Worm (Caenorhabditis elegans) whole organism, early embryonic: Measurements from ENCODE around the gene ZK616.3.
A peak's percentile ranks its signal among the peaks of the same experiment; 100 is the strongest.

ENCODE experiments used
- B0310.2 ChIP-seq: sonication (generic microtip); optimal IDR thresholded peaks from 2 replicates; lab custom pipeline; 2016; ENCODE audit warnings: mild to moderate bottlenecking, missing genetic modification characterization, missing compliant biosample characterization
- F13C5.2 ChIP-seq: sonication (generic microtip); optimal IDR thresholded peaks from 2 replicates; lab custom pipeline; 2017; ENCODE audit warnings: mild to moderate bottlenecking, missing genetic modification characterization, inconsistent platforms, missing compliant biosample characterization
- aly-1 ChIP-seq: sonication (generic microtip); optimal IDR thresholded peaks from 2 replicates; lab custom pipeline; 2016; ENCODE audit warnings: missing genetic modification characterization, missing compliant biosample characterization
- ama-1 ChIP-seq: fragments of 150-350 bp; optimal IDR thresholded peaks from 2 replicates; lab custom pipeline; 2014
- ceh-13 ChIP-seq: fragments of 200-800 bp; sonication (Bioruptor generic); optimal IDR thresholded peaks from 2 replicates; lab custom pipeline; 2018; ENCODE audit warnings: mild to moderate bottlenecking, missing genetic modification characterization, missing compliant biosample characterization
- ceh-36 ChIP-seq: sonication (generic microtip); optimal IDR thresholded peaks from 2 replicates; lab custom pipeline; 2016; ENCODE audit warnings: missing genetic modification characterization, inconsistent platforms, missing compliant biosample characterization
- ets-7 ChIP-seq: sonication (generic microtip); optimal IDR thresholded peaks from 2 replicates; lab custom pipeline; 2016; ENCODE audit warnings: missing genotype, missing genetic modification characterization, missing compliant biosample characterization
- flt-1 ChIP-seq: fragments of 200-800 bp; sonication (Bioruptor generic); IDR thresholded peaks from 2 replicates; pipeline ENCODE4 v1.3.6; 2022; ENCODE audit warnings: missing genetic modification characterization, missing compliant biosample characterization
- hmbx-1 ChIP-seq: sonication (generic microtip); optimal IDR thresholded peaks from 2 replicates; lab custom pipeline; 2016; ENCODE audit warnings: mild to moderate bottlenecking, missing genetic modification characterization, missing compliant biosample characterization
- hmg-4 ChIP-seq: fragments of 200-800 bp; sonication (Bioruptor generic); optimal IDR thresholded peaks from 2 replicates; lab custom pipeline; 2018; ENCODE audit warnings: mild to moderate bottlenecking, missing genetic modification characterization, missing compliant biosample characterization
- hnd-1 ChIP-seq: sonication (generic microtip); optimal IDR thresholded peaks from 2 replicates; lab custom pipeline; 2016; ENCODE audit warnings: missing genetic modification characterization, missing compliant biosample characterization
- pes-1 ChIP-seq: fragments of 200-800 bp; sonication (Bioruptor generic); IDR thresholded peaks from 2 replicates; pipeline ENCODE4 v1.3.6; 2022; ENCODE audit warnings: missing genetic modification reagents, missing genetic modification characterization, missing compliant biosample characterization
- scrt-1 ChIP-seq: fragments of 200-800 bp; sonication (Bioruptor generic); IDR thresholded peaks from 2 replicates; pipeline ENCODE4 v1.3.6; 2022; ENCODE audit warnings: missing genetic modification characterization, missing compliant biosample characterization
- sea-1 ChIP-seq: fragments of 200-800 bp; sonication (Bioruptor generic); conservative IDR thresholded peaks from 2 replicates; pipeline ENCODE4 v1.3.6; 2022; ENCODE audit warnings: missing genetic modification characterization, missing compliant biosample characterization
- tbx-11 ChIP-seq: fragments of 200-800 bp; sonication (Bioruptor generic); IDR thresholded peaks from 2 replicates; pipeline ENCODE4 v1.3.6; 2022; ENCODE audit warnings: missing genetic modification characterization, missing compliant biosample characterization
- tbx-37 ChIP-seq: fragments of 200-800 bp; sonication (Bioruptor generic); conservative IDR thresholded peaks from 2 replicates; pipeline ENCODE4 v1.3.6; 2022; ENCODE audit warnings: missing genetic modification reagents, missing genetic modification characterization, missing compliant biosample characterization
- tra-4 ChIP-seq: sonication (generic microtip); optimal IDR thresholded peaks from 2 replicates; lab custom pipeline; 2017; ENCODE audit warnings: missing genetic modification characterization, missing compliant biosample characterization

The ZK616.3 gene

ce11 chrIV:5393566-5393965 is 3.3 kb upstream of the ZK616.3 start:
- TF ChIP-seq ets-7 (no peak), B0310.2 (tag; lab: Kevin White, UChicago) (no peak), tbx-37 (no peak), tra-4 (tag; lab: Kevin White, UChicago) (no peak), ama-1 (lab: Kevin White, UChicago) (no peak), pes-1 (GFP tag; lab: Robert Waterston, UW) (no peak), hmg-4 (no peak), hnd-1 (tag; lab: Kevin White, UChicago) (no peak), ceh-13 (GFP tag; lab: Kevin White, UChicago) (no peak), sea-1 (GFP tag; lab: Robert Waterston, UW) (no peak), scrt-1 (GFP tag; lab: Robert Waterston, UW) (no peak), flt-1 (GFP tag; lab: Robert Waterston, UW) (no peak), tbx-11 (GFP tag; lab: Robert Waterston, UW) (no peak), ceh-36 (no peak), aly-1 (tag; lab: Kevin White, UChicago) (no peak), F13C5.2 (tag; lab: Kevin White, UChicago) (no peak), hmbx-1 (no peak)

- TF ChIP-seq B0310.2 (tag; lab: Kevin White, UChicago) (no peak), F13C5.2 (tag; lab: Kevin White, UChicago) (peak; percentile 20)
These were observed 2.2 kb upstream of the ZK616.3 start, which contains the start of the genes perm-3 and swsn-6 for ce11 chrIV:5394687-5395086. perm-3 (minus strand) TSS chrIV:5394804. swsn-6 (plus strand) TSS chrIV:5395033.

ce11 chrIV:5397539-5397938 is 670 bp downstream of the ZK616.3 start, which contains the start of gene ZK616.2:
ZK616.2 (plus strand) TSS chrIV:5397839.
- TF ChIP-seq ceh-13 (GFP tag; lab: Kevin White, UChicago) (no peak), ama-1 (lab: Kevin White, UChicago) (no peak), pes-1 (GFP tag; lab: Robert Waterston, UW) (no peak), F13C5.2 (tag; lab: Kevin White, UChicago) (no peak), B0310.2 (tag; lab: Kevin White, UChicago) (no peak), tra-4 (tag; lab: Kevin White, UChicago) (no peak), aly-1 (tag; lab: Kevin White, UChicago) (no peak), sea-1 (GFP tag; lab: Robert Waterston, UW) (no peak), tbx-11 (GFP tag; lab: Robert Waterston, UW) (no peak), scrt-1 (GFP tag; lab: Robert Waterston, UW) (no peak), flt-1 (GFP tag; lab: Robert Waterston, UW) (no peak), tbx-37 (no peak), ets-7 (no peak), hmg-4 (no peak), hnd-1 (tag; lab: Kevin White, UChicago) (no peak), ceh-36 (no peak), hmbx-1 (no peak)

ce11 chrIV:5400609-5401008 is 3.7 kb downstream of the ZK616.3 start, which contains the start of gene ZK616.1:
ZK616.1 (plus strand) TSS chrIV:5400909.
- TF ChIP-seq aly-1 (tag; lab: Kevin White, UChicago): no peak
- no peak for TF ChIP-seq hnd-1 (tag; lab: Kevin White, UChicago)
- TF ChIP-seq tbx-11 (GFP tag; lab: Robert Waterston, UW): no peak
- TF ChIP-seq F13C5.2 (tag; lab: Kevin White, UChicago): no peak
- no peak for TF ChIP-seq hmbx-1
- no peak for TF ChIP-seq flt-1 (GFP tag; lab: Robert Waterston, UW)
- no peak for TF ChIP-seq ets-7
- TF ChIP-seq scrt-1 (GFP tag; lab: Robert Waterston, UW): no peak
- no peak for TF ChIP-seq ceh-36
- TF ChIP-seq tbx-37: no peak
- no peak for TF ChIP-seq sea-1 (GFP tag; lab: Robert Waterston, UW)
- TF ChIP-seq hmg-4: no peak
- no peak for TF ChIP-seq tra-4 (tag; lab: Kevin White, UChicago)
- TF ChIP-seq pes-1 (GFP tag; lab: Robert Waterston, UW): no peak
- no peak for TF ChIP-seq ama-1 (lab: Kevin White, UChicago)
- no peak for TF ChIP-seq ceh-13 (GFP tag; lab: Kevin White, UChicago)
- no peak for TF ChIP-seq B0310.2 (tag; lab: Kevin White, UChicago)

- TF ChIP-seq ceh-36 (no peak), B0310.2 (tag; lab: Kevin White, UChicago) (no peak), flt-1 (GFP tag; lab: Robert Waterston, UW) (no peak)
These were observed 8.5 kb downstream of the ZK616.3 start, which contains the start of gene ZK616.61 for ce11 chrIV:5405345-5405744. ZK616.61 (plus strand) TSS chrIV:5405645.

DNA sequence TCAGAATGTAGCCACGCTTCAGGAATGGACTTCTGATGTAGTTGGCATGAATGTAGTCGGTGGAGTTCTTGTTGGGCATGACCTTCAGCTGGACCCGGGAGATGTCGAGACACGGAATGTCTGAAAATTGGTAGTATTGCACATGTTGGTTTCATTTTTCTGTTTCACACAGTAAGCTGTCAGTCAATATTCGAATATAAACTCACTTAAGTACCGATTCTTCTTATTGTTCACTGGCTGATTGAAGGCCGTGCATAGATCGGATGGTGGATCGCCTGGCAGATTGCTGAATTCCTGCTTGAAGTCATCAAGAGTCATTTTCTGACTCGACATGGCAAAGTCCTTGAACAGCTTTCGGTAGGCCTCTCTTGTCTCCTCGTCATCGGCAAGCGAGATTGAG is 12.2 kb downstream of the ZK616.3 start:
- no peak for TF ChIP-seq hmg-4
- TF ChIP-seq tbx-37: no peak
- TF ChIP-seq F13C5.2 (tag; lab: Kevin White, UChicago): no peak
- TF ChIP-seq sea-1 (GFP tag; lab: Robert Waterston, UW): no peak
- TF ChIP-seq tra-4 (tag; lab: Kevin White, UChicago): no peak
- TF ChIP-seq pes-1 (GFP tag; lab: Robert Waterston, UW): no peak
- TF ChIP-seq ets-7: no peak
- TF ChIP-seq ceh-13 (GFP tag; lab: Kevin White, UChicago): no peak
- TF ChIP-seq ceh-36: no peak
- no peak for TF ChIP-seq B0310.2 (tag; lab: Kevin White, UChicago)
- no peak for TF ChIP-seq scrt-1 (GFP tag; lab: Robert Waterston, UW)

DNA sequence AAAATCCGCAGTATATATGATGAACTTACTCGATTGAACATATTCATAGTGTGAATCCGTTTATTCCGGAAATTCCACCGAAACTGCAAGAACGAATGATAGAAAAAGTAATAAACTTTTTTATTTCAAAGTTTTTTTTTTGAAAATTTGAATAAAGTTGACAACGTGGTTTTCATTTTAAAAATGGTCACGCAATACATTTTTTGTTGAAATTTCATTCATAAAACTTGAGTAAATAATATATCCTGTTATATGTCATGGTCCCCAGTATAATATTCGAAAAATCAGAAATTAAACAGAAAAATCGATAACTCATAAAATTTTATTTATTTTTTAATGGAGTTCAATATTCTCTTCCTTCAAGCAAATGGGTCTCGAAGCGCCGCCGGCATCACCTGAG is 14.3 kb downstream of the ZK616.3 start, which contains the start of gene ZK616.65:
TSS of gene ZK616.65 (minus strand) at position 101 of the 400 bp plus-strand sequence.
- TF ChIP-seq tbx-37 (no peak), ets-7 (no peak), flt-1 (GFP tag; lab: Robert Waterston, UW) (no peak), hmbx-1 (no peak), ama-1 (lab: Kevin White, UChicago) (no peak), tbx-11 (GFP tag; lab: Robert Waterston, UW) (no peak), sea-1 (GFP tag; lab: Robert Waterston, UW) (no peak), pes-1 (GFP tag; lab: Robert Waterston, UW) (no peak)
